Fruit fly (Drosophila melanogaster) whole organism, prepupa: ENCODE results near the gene Syx1A.

Experiments used
- Blimp-1 ChIP-seq: fragments of 200-800 bp; sonication (Bioruptor generic); optimal IDR thresholded peaks from 3 replicates; lab custom pipeline; 2017; ENCODE audit warnings: missing biosample characterization, missing genetic modification characterization, mild to moderate bottlenecking, moderate library complexity, missing genetic modification reagents
- CG11762 ChIP-seq: fragments of 200-800 bp; sonication (Bioruptor generic); optimal IDR thresholded peaks from 3 replicates; lab custom pipeline; 2016; ENCODE audit warnings: missing biosample characterization, missing genetic modification characterization; ENCODE audit not compliant: insufficient read depth
- CG16779 ChIP-seq: fragments of 200-800 bp; sonication (Bioruptor generic); optimal IDR thresholded peaks from 3 replicates; lab custom pipeline; 2017; ENCODE audit warnings: missing biosample characterization, mild to moderate bottlenecking, missing genetic modification characterization
- CG3032 ChIP-seq: fragments of 200-800 bp; optimal IDR thresholded peaks from 2 replicates; lab custom pipeline; 2019; ENCODE audit warnings: missing biosample characterization, mild to moderate bottlenecking, missing genetic modification characterization, moderate library complexity
- CG6854 ChIP-seq: fragments of 200-800 bp; sonication (Bioruptor generic); optimal IDR thresholded peaks from 2 replicates; lab custom pipeline; 2017; ENCODE audit warnings: missing biosample characterization, mild to moderate bottlenecking, missing genetic modification characterization
- Ets21C ChIP-seq: fragments of 200-800 bp; sonication (Bioruptor generic); optimal IDR thresholded peaks from 3 replicates; lab custom pipeline; 2016; ENCODE audit warnings: missing biosample characterization, missing genetic modification characterization
- Met ChIP-seq: fragments of 200-800 bp; sonication (Bioruptor generic); optimal IDR thresholded peaks from 3 replicates; lab custom pipeline; 2016; ENCODE audit warnings: missing biosample characterization, missing genetic modification characterization
- Sox102F ChIP-seq: fragments of 200-800 bp; sonication (Bioruptor generic); optimal IDR thresholded peaks from 2 replicates; lab custom pipeline; 2016; ENCODE audit warnings: missing biosample characterization, mild to moderate bottlenecking, missing genetic modification characterization
- Sox15 ChIP-seq: fragments of 200-800 bp; sonication (Bioruptor generic); optimal IDR thresholded peaks from 3 replicates; lab custom pipeline; 2016; ENCODE audit warnings: missing biosample characterization, missing genetic modification characterization
- achi ChIP-seq: fragments of 200-800 bp; sonication (Bioruptor generic); optimal IDR thresholded peaks from 3 replicates; lab custom pipeline; 2016; ENCODE audit warnings: missing biosample characterization, missing genetic modification characterization
- dac ChIP-seq: fragments of 200-800 bp; sonication (Bioruptor generic); optimal IDR thresholded peaks from 2 replicates; lab custom pipeline; 2017; ENCODE audit warnings: missing biosample characterization, mild to moderate bottlenecking, missing genetic modification characterization
- eg ChIP-seq: fragments of 200-800 bp; sonication (Bioruptor generic); IDR thresholded peaks from 3 replicates; pipeline ENCODE4 v1.3.6; 2022; ENCODE audit warnings: missing biosample characterization, missing genetic modification characterization
- pdm3 ChIP-seq: fragments of 200-800 bp; sonication (Bioruptor generic); optimal IDR thresholded peaks from 3 replicates; lab custom pipeline; 2016; ENCODE audit warnings: missing biosample characterization, missing genetic modification characterization
- svp ChIP-seq: fragments of 200-800 bp; sonication (Bioruptor generic); peaks from one replicate; lab custom pipeline; 2016; ENCODE audit warnings: missing biosample characterization, missing genetic modification characterization

- TF ChIP-seq CG3032 (tag; lab: Kevin White, UChicago) = no peak
- TF ChIP-seq achi (GFP tag; lab: Kevin White, UChicago) = no peak
- no peak for TF ChIP-seq CG6854 (GFP tag; lab: Kevin White, UChicago)
- no peak for TF ChIP-seq dac (GFP tag; lab: Kevin White, UChicago)
- no peak for TF ChIP-seq CG16779 (tag; lab: Kevin White, UChicago)
- TF ChIP-seq Ets21C (GFP tag; lab: Kevin White, UChicago) = no peak
- TF ChIP-seq CG11762 (GFP tag; lab: Kevin White, UChicago) = no peak
- no peak for TF ChIP-seq Sox15 (GFP tag; lab: Kevin White, UChicago)
- no peak for TF ChIP-seq pdm3 (GFP tag; lab: Kevin White, UChicago)
- no peak for TF ChIP-seq svp (GFP tag; lab: Kevin White, UChicago)
- no peak for TF ChIP-seq Met (GFP tag; lab: Kevin White, UChicago)
- TF ChIP-seq Sox102F (GFP tag; lab: Kevin White, UChicago) = no peak
- no peak for TF ChIP-seq eg (GFP tag; lab: Robert Waterston, UW)
- no peak for TF ChIP-seq Blimp-1 (GFP tag; lab: Kevin White, UChicago)
These were observed 24.5 kb upstream of the Syx1A start, which contains the start of the genes GatB and Tsc1 for dm6 chr3R:24130080-24130479.
